Worm (Caenorhabditis elegans) whole organism, young adult: ENCODE measurements around the gene W06G6.20.

Experiments
- F52B5.7 ChIP-seq: sonication (generic microtip); optimal IDR thresholded peaks from 2 replicates; lab custom pipeline; 2016; ENCODE audit warnings: mild to moderate bottlenecking, missing genetic modification characterization, missing compliant biosample characterization
- cebp-1 ChIP-seq, 2 experiments: fragments of 200-800 bp in 1 of 2; sonication (Bioruptor generic) in 1 of 2; sonication (generic microtip) in 1 of 2; IDR thresholded peaks in 1 of 2; optimal IDR thresholded peaks in 1 of 2; 2 replicates each; pipeline versions ENCODE4 v1.3.6 to Lab custom; 2017 to 2022; ENCODE audit warnings: missing compliant biosample characterization in 2 of 2, missing genetic modification characterization in 2 of 2, mild to moderate bottlenecking in 1 of 2, missing genetic modification reagents in 1 of 2, moderate library complexity in 1 of 2
- die-1 ChIP-seq: sonication (generic microtip); optimal IDR thresholded peaks from 2 replicates; lab custom pipeline; 2016; ENCODE audit warnings: missing genotype, mild to moderate bottlenecking, missing genetic modification characterization, missing compliant biosample characterization
- dpl-1 ChIP-seq: fragments of 150-350 bp; optimal IDR thresholded peaks from 2 replicates; lab custom pipeline; 2014; ENCODE audit warnings: missing biosample characterization, missing genetic modification reagents, missing genetic modification characterization
- hlh-26 ChIP-seq: fragments of 200-800 bp; sonication (Bioruptor generic); conservative IDR thresholded peaks from 2 replicates; pipeline ENCODE4 v1.3.6; 2022; ENCODE audit warnings: missing genetic modification reagents, missing genetic modification characterization, missing compliant biosample characterization
- hsf-1 ChIP-seq: fragments of 200-800 bp; sonication (Bioruptor generic); IDR thresholded peaks from 2 replicates; pipeline ENCODE4 v1.3.6; 2022; ENCODE audit warnings: missing genetic modification reagents, missing genetic modification characterization, missing compliant biosample characterization
- let-526 ChIP-seq: fragments of 200-800 bp; sonication (Bioruptor generic); IDR thresholded peaks from 2 replicates; pipeline ENCODE4 v1.3.6; 2022; ENCODE audit warnings: missing genetic modification reagents, missing genetic modification characterization, missing compliant biosample characterization
- pha-4 ChIP-seq: fragments of 150-350 bp; sonication (generic microtip); optimal IDR thresholded peaks from 2 replicates; lab custom pipeline; 2014; ENCODE audit warnings: missing biosample characterization, missing genetic modification reagents, missing genetic modification characterization
- tlf-1 ChIP-seq: fragments of 200-800 bp; sonication (Bioruptor generic); optimal IDR thresholded peaks from 2 replicates; lab custom pipeline; 2018; ENCODE audit warnings: mild to moderate bottlenecking, missing genetic modification characterization, missing compliant biosample characterization
- unc-130 ChIP-seq: sonication (generic microtip); optimal IDR thresholded peaks from 2 replicates; lab custom pipeline; 2016; ENCODE audit warnings: missing genetic modification reagents, missing genetic modification characterization, missing compliant biosample characterization

DNA sequence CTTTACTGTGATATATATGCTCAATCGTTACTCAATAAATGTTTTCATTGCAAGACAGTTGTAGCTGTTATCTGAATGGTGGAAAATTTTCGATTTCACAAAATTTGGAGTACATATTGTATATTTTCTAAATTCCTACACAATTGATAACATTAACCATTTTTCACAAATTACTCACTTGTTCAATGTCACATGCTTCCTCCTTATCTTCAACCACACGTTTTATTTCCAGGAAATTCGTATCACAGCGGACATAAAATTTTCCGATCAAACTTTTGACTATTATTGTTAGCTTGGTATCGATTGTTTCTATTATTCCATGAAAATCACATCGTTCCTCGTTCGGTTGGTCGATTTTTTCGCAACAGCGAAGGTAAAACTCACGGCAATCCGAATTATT is 39.7 kb downstream of the W06G6.20 start:
- TF ChIP-seq tlf-1 (no peak), dpl-1 (GFP tag; lab: Kevin White, UChicago) (no peak), unc-130 (GFP tag; lab: Kevin White, UChicago) (no peak), F52B5.7 (tag; lab: Kevin White, UChicago) (no peak), let-526 (GFP tag; lab: Robert Waterston, UW) (no peak), hsf-1 (GFP tag; lab: Robert Waterston, UW) (no peak), cebp-1 (GFP tag; IDR thresholded peaks at IDR 0.05; lab: Robert Waterston, UW) (no peak), cebp-1 (tag; optimal IDR thresholded peaks at IDR 0.05; lab: Kevin White, UChicago) (no peak), hlh-26 (GFP tag; lab: Robert Waterston, UW) (no peak), die-1 (no peak), pha-4 (tag; lab: Kevin White, UChicago) (no peak)
